Worm (Caenorhabditis elegans) whole organism, L3 larva: ENCODE measurements around the gene uev-2.

ENCODE experiments used
- R02D3.7 ChIP-seq: fragments of 150-350 bp; optimal IDR thresholded peaks from 2 replicates; lab custom pipeline; 2014; ENCODE audit warnings: missing biosample characterization, missing genetic modification characterization
- ceh-28 ChIP-seq: fragments of 150-350 bp; optimal IDR thresholded peaks from 2 replicates; lab custom pipeline; 2014; ENCODE audit warnings: missing biosample characterization, missing genetic modification reagents, missing genetic modification characterization
- ceh-82 ChIP-seq: fragments of 150-350 bp; optimal IDR thresholded peaks from 2 replicates; lab custom pipeline; 2014; ENCODE audit warnings: missing biosample characterization, missing genetic modification characterization
- ceh-9 ChIP-seq: sonication (generic microtip); optimal IDR thresholded peaks from 2 replicates; lab custom pipeline; 2018; ENCODE audit warnings: missing biosample characterization, missing genetic modification characterization
- daf-12 ChIP-seq: fragments of 150-350 bp; optimal IDR thresholded peaks from 2 replicates; lab custom pipeline; 2014; ENCODE audit warnings: missing biosample characterization, missing genetic modification reagents, missing genetic modification characterization
- egl-27 ChIP-seq: sonication (generic microtip); optimal IDR thresholded peaks from 4 replicates; lab custom pipeline; 2017; ENCODE audit warnings: missing biosample characterization, missing genetic modification reagents, missing genetic modification characterization
- egl-5 ChIP-seq: fragments of 150-350 bp; optimal IDR thresholded peaks from 2 replicates; lab custom pipeline; 2017; ENCODE audit warnings: missing biosample characterization, missing genetic modification reagents, missing genetic modification characterization, inconsistent platforms
- elt-1 ChIP-seq: fragments of 150-350 bp; optimal IDR thresholded peaks from 2 replicates; lab custom pipeline; 2014; ENCODE audit warnings: missing biosample characterization, missing genetic modification characterization
- elt-2 ChIP-seq: sonication (generic microtip); optimal IDR thresholded peaks from 2 replicates; lab custom pipeline; 2016; ENCODE audit warnings: missing genetic modification reagents, mild to moderate bottlenecking, missing genetic modification characterization, missing compliant biosample characterization
- fkh-2 ChIP-seq: fragments of 150-350 bp; optimal IDR thresholded peaks from 2 replicates; lab custom pipeline; 2014; ENCODE audit warnings: missing biosample characterization, missing genetic modification reagents, missing genetic modification characterization
- jun-1 ChIP-seq: fragments of 150-350 bp; optimal IDR thresholded peaks from 2 replicates; lab custom pipeline; 2014; ENCODE audit warnings: missing biosample characterization, missing genetic modification reagents, missing genetic modification characterization
- lin-15B ChIP-seq: fragments of 150-350 bp; optimal IDR thresholded peaks from 2 replicates; lab custom pipeline; 2014; ENCODE audit warnings: missing biosample characterization, missing genetic modification characterization
- lin-39 ChIP-seq: fragments of 150-350 bp; optimal IDR thresholded peaks from 2 replicates; lab custom pipeline; 2018; ENCODE audit warnings: missing biosample characterization, missing genetic modification reagents, missing genetic modification characterization
- mdl-1 ChIP-seq: fragments of 150-350 bp; optimal IDR thresholded peaks from 2 replicates; lab custom pipeline; 2014; ENCODE audit warnings: missing biosample characterization, missing genetic modification characterization
- mml-1 ChIP-seq: fragments of 150-350 bp; sonication (generic microtip); optimal IDR thresholded peaks from 3 replicates; lab custom pipeline; 2014; ENCODE audit warnings: missing biosample characterization, missing genetic modification characterization
- nfya-1 ChIP-seq: sonication (generic microtip); optimal IDR thresholded peaks from 2 replicates; lab custom pipeline; 2017; ENCODE audit warnings: missing genetic modification characterization, mild to moderate bottlenecking, missing compliant biosample characterization, antibody characterized with exemption, moderate library complexity; ENCODE audit not compliant: insufficient read depth
- nhr-23 ChIP-seq: fragments of 150-350 bp; optimal IDR thresholded peaks from 2 replicates; lab custom pipeline; 2014; ENCODE audit warnings: missing biosample characterization, missing genetic modification reagents, missing genetic modification characterization
- nhr-237 ChIP-seq: fragments of 150-350 bp; optimal IDR thresholded peaks from 2 replicates; lab custom pipeline; 2014; ENCODE audit warnings: missing biosample characterization, missing genetic modification characterization
- nhr-25 ChIP-seq: sonication (generic microtip); optimal IDR thresholded peaks from 2 replicates; lab custom pipeline; 2017; ENCODE audit warnings: missing biosample characterization, missing genetic modification characterization
- nhr-43 ChIP-seq: sonication (generic microtip); optimal IDR thresholded peaks from 2 replicates; lab custom pipeline; 2016; ENCODE audit warnings: mild to moderate bottlenecking, missing genetic modification characterization, missing compliant biosample characterization; ENCODE audit not compliant: poor library complexity, severe bottlenecking
- nhr-67 ChIP-seq: fragments of 150-350 bp; optimal IDR thresholded peaks from 2 replicates; lab custom pipeline; 2014; ENCODE audit warnings: missing biosample characterization, missing genetic modification characterization
- nhr-77 ChIP-seq: fragments of 150-350 bp; optimal IDR thresholded peaks from 2 replicates; lab custom pipeline; 2014; ENCODE audit warnings: missing biosample characterization, missing genetic modification characterization
- pha-4 ChIP-seq: fragments of 150-350 bp; optimal IDR thresholded peaks from 2 replicates; lab custom pipeline; 2014; ENCODE audit warnings: missing biosample characterization, missing genetic modification reagents, missing genetic modification characterization
- pqm-1 ChIP-seq: fragments of 150-350 bp; optimal IDR thresholded peaks from 2 replicates; lab custom pipeline; 2017; ENCODE audit warnings: missing biosample characterization, missing genetic modification characterization, inconsistent platforms
- snpc-4 ChIP-seq: fragments of 150-350 bp; optimal IDR thresholded peaks from 2 replicates; lab custom pipeline; 2014; ENCODE audit warnings: missing biosample characterization, missing genetic modification characterization
- tbx-2 ChIP-seq: sonication (generic microtip); optimal IDR thresholded peaks from 2 replicates; lab custom pipeline; 2016; ENCODE audit warnings: mild to moderate bottlenecking, missing genetic modification characterization, missing compliant biosample characterization
- unc-39 ChIP-seq: sonication (generic microtip); optimal IDR thresholded peaks from 4 replicates; lab custom pipeline; 2017; ENCODE audit warnings: missing biosample characterization, missing genetic modification characterization
- ztf-11 ChIP-seq: fragments of 150-350 bp; optimal IDR thresholded peaks from 2 replicates; lab custom pipeline; 2014; ENCODE audit warnings: missing biosample characterization, missing genetic modification characterization
- ztf-4 ChIP-seq: fragments of 150-350 bp; optimal IDR thresholded peaks from 2 replicates; lab custom pipeline; 2014; ENCODE audit warnings: missing biosample characterization, missing genetic modification characterization

Gene uev-2

DNA sequence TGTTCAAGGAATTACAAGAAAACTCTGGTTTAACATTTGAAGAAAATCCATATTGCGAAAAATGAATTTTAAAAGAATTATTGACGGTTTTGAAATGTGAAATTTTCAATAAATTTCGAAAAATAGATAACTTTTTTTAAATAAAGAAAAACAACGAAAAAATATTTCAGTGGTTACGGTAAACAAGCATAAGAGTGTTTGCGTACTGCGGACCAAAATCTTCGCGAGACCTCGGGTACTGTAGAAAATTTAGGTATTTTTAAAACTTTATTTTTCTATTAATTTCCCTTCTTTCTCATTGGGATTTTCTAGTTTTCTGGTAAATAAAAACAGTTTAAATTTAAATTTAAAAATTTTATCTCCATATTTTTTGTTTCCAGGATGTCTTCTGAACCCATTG lies 21.2 kb downstream of the uev-2 start, which contains the start of gene xnd-1:
Gene xnd-1 (plus strand): TSS at position 381 of the 400 bp plus-strand sequence.
- TF ChIP-seq mdl-1 (tag; lab: Kevin White, UChicago) (no peak), ztf-4 (no peak), lin-15B (tag; lab: Kevin White, UChicago) (no peak), elt-2 (tag; lab: Kevin White, UChicago) (no peak), pqm-1 (tag; lab: Kevin White, UChicago) (no peak), jun-1 (tag; lab: Kevin White, UChicago) (no peak), mml-1 (tag; lab: Kevin White, UChicago) (no peak), elt-1 (tag; lab: Kevin White, UChicago) (no peak), nfya-1 (tag; lab: Kevin White, UChicago) (no peak), ztf-11 (tag; lab: Kevin White, UChicago) (no peak)

DNA sequence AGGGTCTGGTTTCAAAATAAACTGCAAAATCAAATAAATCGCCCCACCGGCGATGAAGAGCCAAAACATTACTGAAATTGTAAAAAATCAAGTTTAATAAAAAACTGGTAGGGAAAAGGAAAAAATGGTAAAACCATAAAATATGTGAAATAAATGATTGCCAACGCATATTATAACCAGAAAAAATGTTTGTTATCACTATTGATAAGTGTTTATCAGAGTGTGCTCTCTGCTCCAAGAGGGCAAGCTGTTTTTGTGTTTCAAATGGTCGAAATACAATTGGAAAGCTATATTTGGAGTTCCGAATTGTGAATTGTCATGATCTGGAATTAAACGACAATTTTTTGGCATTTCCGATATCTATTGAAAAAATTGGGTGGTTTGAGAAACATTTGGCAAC lies 27.4 kb downstream of the uev-2 start, which contains the start of gene C05D2.8:
Gene C05D2.8 (minus strand): TSS at position 71 of the 400 bp plus-strand sequence.
- peak; percentile 81 for TF ChIP-seq elt-2 (tag; lab: Kevin White, UChicago)
- no peak for TF ChIP-seq fkh-2 (tag; lab: Kevin White, UChicago)
- no peak for TF ChIP-seq nhr-67
- peak; percentile 20 for TF ChIP-seq pqm-1 (tag; lab: Kevin White, UChicago)
- no peak for TF ChIP-seq unc-39 (tag; lab: Kevin White, UChicago)

- TF ChIP-seq elt-2 (tag; lab: Kevin White, UChicago) (peak; percentile 34), pqm-1 (tag; lab: Kevin White, UChicago) (peak; percentile 60), lin-39 (tag; lab: Kevin White, UChicago) (peak; percentile 6), nhr-43 (tag; lab: Kevin White, UChicago) (no peak), ceh-28 (tag; lab: Kevin White, UChicago) (no peak)
These were observed 28.8 kb downstream of the uev-2 start, which contains the start of gene bas-1 for ce11 chrIII:5611604-5612324. Gene bas-1, plus strand, starts transcription at chrIII:5612274.

DNA sequence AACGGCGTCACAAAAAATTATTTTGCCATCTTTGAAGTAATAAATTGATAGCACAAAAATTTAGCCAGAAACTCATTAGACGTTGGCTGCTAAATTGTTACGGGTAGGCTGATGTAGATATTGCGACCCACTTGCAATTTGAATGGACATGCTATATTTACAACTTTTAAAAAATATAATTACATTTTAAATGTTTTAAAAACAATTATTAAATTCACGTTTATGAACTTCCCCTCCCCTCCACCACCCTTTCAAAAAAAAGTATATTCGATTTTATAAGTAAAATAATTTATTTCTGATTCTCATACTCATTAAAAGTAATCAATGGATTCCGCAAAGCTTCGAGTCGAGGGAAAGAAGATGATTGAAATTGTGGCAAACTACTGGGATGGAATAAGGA lies 31.7 kb downstream of the uev-2 start, which contains the start of gene basl-1:
Gene basl-1 (plus strand): TSS at position 301 of the 400 bp plus-strand sequence.
- TF ChIP-seq egl-5 (no peak), snpc-4 (tag; lab: Kevin White, UChicago) (no peak), nhr-77 (tag; lab: Kevin White, UChicago) (no peak), ceh-82 (tag; lab: Kevin White, UChicago) (no peak), lin-15B (tag; lab: Kevin White, UChicago) (no peak), pha-4 (no peak), nhr-23 (no peak), ceh-9 (tag; lab: Kevin White, UChicago) (no peak), elt-1 (tag; lab: Kevin White, UChicago) (no peak), tbx-2 (tag; lab: Kevin White, UChicago) (no peak), mml-1 (tag; lab: Kevin White, UChicago) (no peak), daf-12 (tag; lab: Kevin White, UChicago) (no peak), mdl-1 (tag; lab: Kevin White, UChicago) (no peak), egl-27 (no peak)

DNA sequence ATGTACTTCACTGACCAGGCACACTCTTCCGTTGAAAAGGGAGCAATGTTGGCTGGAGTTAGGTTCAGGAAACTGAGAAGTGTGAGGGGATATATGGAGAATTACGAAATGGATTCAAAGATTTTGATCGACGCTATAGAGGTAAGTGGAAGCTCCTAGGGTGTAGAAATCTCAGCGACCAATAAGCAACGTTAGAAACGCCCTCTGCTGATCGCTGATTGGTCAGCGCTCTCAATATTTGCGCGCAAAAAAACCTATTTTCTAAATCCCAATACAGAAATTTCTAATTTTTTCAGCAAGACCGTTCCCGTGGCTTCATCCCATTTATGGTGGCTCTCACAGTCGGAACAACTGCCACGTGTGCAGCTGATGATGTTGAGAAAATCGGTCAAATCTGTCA lies 32.8 kb downstream of the uev-2 start:
- TF ChIP-seq nfya-1 (tag; lab: Kevin White, UChicago) (peak; percentile 56), R02D3.7 (tag; lab: Kevin White, UChicago) (no peak), nhr-237 (tag; lab: Kevin White, UChicago) (no peak), egl-27 (no peak)

ce11 chrIII:5620186-5620585 lies 37.3 kb downstream of the uev-2 start:
- TF ChIP-seq ceh-9 (tag; lab: Kevin White, UChicago) (no peak), nhr-25 (tag; lab: Kevin White, UChicago) (peak; percentile 11)
